Fruit fly (Drosophila melanogaster) whole organism, embryonic: Measurements from ENCODE around the gene Etfb.

Experiments
- Adf1 ChIP-seq: fragments of 200-800 bp; sonication (Bioruptor generic); IDR thresholded peaks from 2 replicates; pipeline ENCODE4 v1.3.6; 2022; ENCODE audit warnings: missing biosample characterization, missing genetic modification characterization
- Asciz ChIP-seq: fragments of 200-800 bp; sonication (Bioruptor generic); optimal IDR thresholded peaks from 2 replicates; lab custom pipeline; 2017; ENCODE audit warnings: missing biosample characterization, mild to moderate bottlenecking, missing genetic modification characterization, missing genetic modification reagents
- B-H2 ChIP-seq: fragments of 200-800 bp; sonication (Bioruptor generic); optimal IDR thresholded peaks from 2 replicates; lab custom pipeline; 2018; ENCODE audit warnings: missing biosample characterization, mild to moderate bottlenecking, missing genetic modification characterization
- Bdp1 ChIP-seq: fragments of 200-800 bp; sonication (Bioruptor generic); optimal IDR thresholded peaks from 3 replicates; lab custom pipeline; 2016; ENCODE audit warnings: missing biosample characterization, missing genetic modification characterization
- CG10431 ChIP-seq: fragments of 200-800 bp; sonication (Bioruptor generic); optimal IDR thresholded peaks from 3 replicates; lab custom pipeline; 2018; ENCODE audit warnings: missing biosample characterization, mild to moderate bottlenecking, missing genetic modification characterization
- CG11456 ChIP-seq: fragments of 200-800 bp; sonication (Bioruptor generic); IDR thresholded peaks from 3 replicates; pipeline ENCODE4 v1.3.6; 2022; ENCODE audit warnings: missing biosample characterization, missing genetic modification characterization
- CG11723 ChIP-seq: fragments of 200-800 bp; sonication (Bioruptor generic); optimal IDR thresholded peaks from 2 replicates; lab custom pipeline; 2017; ENCODE audit warnings: missing biosample characterization, mild to moderate bottlenecking, missing genetic modification characterization
- CG13775 ChIP-seq: fragments of 200-800 bp; sonication (Bioruptor generic); optimal IDR thresholded peaks from 3 replicates; lab custom pipeline; 2017; ENCODE audit warnings: missing biosample characterization, mild to moderate bottlenecking, missing genetic modification characterization
- CG14050 ChIP-seq: fragments of 200-800 bp; sonication (Bioruptor generic); IDR thresholded peaks from 3 replicates; pipeline ENCODE4 v1.3.6; 2022; ENCODE audit warnings: missing biosample characterization, missing genetic modification characterization
- CG1529 ChIP-seq: fragments of 200-800 bp; sonication (Bioruptor generic); optimal IDR thresholded peaks from 3 replicates; lab custom pipeline; 2018; ENCODE audit warnings: missing biosample characterization, missing genetic modification characterization
- CG1602 ChIP-seq: fragments of 200-800 bp; sonication (Bioruptor generic); optimal IDR thresholded peaks from 3 replicates; lab custom pipeline; 2016; ENCODE audit warnings: missing biosample characterization, missing genetic modification characterization
- CG17361 ChIP-seq: fragments of 200-800 bp; sonication (Bioruptor generic); IDR thresholded peaks from 3 replicates; pipeline ENCODE4 v1.3.6; 2022; ENCODE audit warnings: missing biosample characterization, missing genetic modification characterization
- CG2120 ChIP-seq: fragments of 200-800 bp; sonication (Bioruptor generic); optimal IDR thresholded peaks from 3 replicates; lab custom pipeline; 2016; ENCODE audit warnings: missing biosample characterization, missing genetic modification characterization
- CG3163 ChIP-seq: fragments of 200-800 bp; sonication (Bioruptor generic); optimal IDR thresholded peaks from 3 replicates; lab custom pipeline; 2016; ENCODE audit warnings: missing biosample characterization, missing genetic modification characterization
- CG3726 ChIP-seq: fragments of 200-800 bp; sonication (Bioruptor generic); IDR thresholded peaks from 3 replicates; pipeline ENCODE4, ENCODE4 v1.3.6; 2022; ENCODE audit warnings: missing biosample characterization, missing genetic modification characterization
- CG3995 ChIP-seq: fragments of 200-800 bp; sonication (Bioruptor generic); optimal IDR thresholded peaks from 3 replicates; lab custom pipeline; 2016; ENCODE audit warnings: missing biosample characterization, missing genetic modification characterization
- CG4404 ChIP-seq: fragments of 200-800 bp; sonication (Bioruptor generic); IDR thresholded peaks from 2 replicates; pipeline ENCODE4 v1.3.6; 2022; ENCODE audit warnings: missing biosample characterization, missing genetic modification characterization
- CG6254 ChIP-seq: fragments of 200-800 bp; sonication (Bioruptor generic); optimal IDR thresholded peaks from 3 replicates; lab custom pipeline; 2017; ENCODE audit warnings: mild to moderate bottlenecking, missing biosample characterization, missing genetic modification reagents, missing genetic modification characterization
- CG7839 ChIP-seq: fragments of 200-800 bp; sonication (Bioruptor generic); optimal IDR thresholded peaks from 3 replicates; lab custom pipeline; 2018; ENCODE audit warnings: missing biosample characterization, mild to moderate bottlenecking, missing genetic modification characterization, moderate library complexity
- CG8478 ChIP-seq: fragments of >200 bp; optimal IDR thresholded peaks from 2 replicates; lab custom pipeline; 2018
- CG9727 ChIP-seq: fragments of 200-800 bp; sonication (Bioruptor generic); optimal IDR thresholded peaks from 3 replicates; lab custom pipeline; 2017; ENCODE audit warnings: missing biosample characterization, mild to moderate bottlenecking, missing genetic modification characterization
- D ChIP-seq, 2 experiments: fragments of 200-800 bp in 1 of 2; fragments of >200 bp in 1 of 2; sonication (Bioruptor generic) in 1 of 2; optimal IDR thresholded peaks; 2 replicates in 1 of 2; 3 replicates in 1 of 2; lab custom pipeline; 2017; ENCODE audit warnings: mild to moderate bottlenecking in 1 of 2, missing biosample characterization in 1 of 2, missing genetic modification characterization in 1 of 2, missing genetic modification reagents in 1 of 2
- Gug ChIP-seq: fragments of 200-800 bp; sonication (Bioruptor generic); IDR thresholded peaks from 4 replicates; pipeline ENCODE4 v1.3.6; 2022; ENCODE audit warnings: missing biosample characterization, missing genetic modification characterization
- H2.0 ChIP-seq: fragments of 200-800 bp; sonication (Bioruptor generic); IDR thresholded peaks from 2 replicates; pipeline ENCODE4 v1.3.6; 2022; ENCODE audit warnings: missing biosample characterization, missing genetic modification characterization
- HmgZ ChIP-seq: fragments of 200-800 bp; sonication (Bioruptor generic); optimal IDR thresholded peaks from 2 replicates; lab custom pipeline; 2018; ENCODE audit warnings: missing biosample characterization, mild to moderate bottlenecking, missing genetic modification characterization
- Lim3 ChIP-seq: fragments of 200-800 bp; sonication (Bioruptor generic); IDR thresholded peaks from 2 replicates; pipeline ENCODE4 v1.3.6; 2022; ENCODE audit warnings: missing biosample characterization, missing genetic modification characterization
- NFAT ChIP-seq: fragments of 200-800 bp; sonication (Bioruptor generic); IDR thresholded peaks from 2 replicates; pipeline ENCODE4 v1.3.6; 2022; ENCODE audit warnings: missing biosample characterization, missing genetic modification characterization
- Oaz ChIP-seq: fragments of 200-800 bp; sonication (Bioruptor generic); IDR thresholded peaks from 2 replicates; pipeline ENCODE4 v1.3.6; 2022; ENCODE audit warnings: missing biosample characterization, missing genetic modification characterization
- Rfx ChIP-seq: fragments of 200-800 bp; sonication (Bioruptor generic); IDR thresholded peaks from 2 replicates; pipeline ENCODE4 v1.3.6; 2022; ENCODE audit warnings: missing biosample characterization, missing genetic modification characterization
- Xrp1 ChIP-seq: fragments of 200-800 bp; sonication (Bioruptor generic); IDR thresholded peaks from 2 replicates; pipeline ENCODE4 v1.3.6; 2022; ENCODE audit warnings: missing biosample characterization, missing genetic modification characterization
- abd-A ChIP-seq: fragments of 200-800 bp; sonication (Bioruptor generic); optimal IDR thresholded peaks from 3 replicates; lab custom pipeline; 2019; ENCODE audit warnings: missing biosample characterization, mild to moderate bottlenecking, missing genetic modification characterization, moderate library complexity
- bcd ChIP-seq: fragments of 200-800 bp; sonication (Bioruptor generic); optimal IDR thresholded peaks from 2 replicates; lab custom pipeline; 2017; ENCODE audit warnings: missing biosample characterization, mild to moderate bottlenecking, missing genetic modification characterization
- ewg ChIP-seq: fragments of 200-800 bp; sonication (Bioruptor generic); optimal IDR thresholded peaks from 3 replicates; lab custom pipeline; 2017; ENCODE audit warnings: mild to moderate bottlenecking, missing biosample characterization, missing genetic modification reagents, missing genetic modification characterization
- gfzf ChIP-seq: fragments of 200-800 bp; sonication (Bioruptor generic); optimal IDR thresholded peaks from 2 replicates; lab custom pipeline; 2016; ENCODE audit warnings: missing biosample characterization, mild to moderate bottlenecking, missing genetic modification characterization, moderate library complexity
- grau ChIP-seq: fragments of 200-800 bp; optimal IDR thresholded peaks from 3 replicates; lab custom pipeline; 2019; ENCODE audit warnings: missing biosample characterization, mild to moderate bottlenecking, missing genetic modification characterization, moderate library complexity
- kni ChIP-seq: fragments of 200-800 bp; sonication (Bioruptor generic); optimal IDR thresholded peaks from 3 replicates; lab custom pipeline; 2017; ENCODE audit warnings: mild to moderate bottlenecking, missing biosample characterization, missing genetic modification reagents, missing genetic modification characterization
- lmd ChIP-seq: fragments of 200-800 bp; sonication (Bioruptor generic); IDR thresholded peaks from 2 replicates; pipeline ENCODE4 v1.3.6; 2022; ENCODE audit warnings: missing biosample characterization, missing genetic modification characterization
- nau ChIP-seq: fragments of 200-800 bp; sonication (Bioruptor generic); optimal IDR thresholded peaks from 3 replicates; lab custom pipeline; 2017; ENCODE audit warnings: missing biosample characterization, mild to moderate bottlenecking, missing genetic modification characterization, missing genetic modification reagents
- p53 ChIP-seq: fragments of 200-800 bp; sonication (Bioruptor generic); optimal IDR thresholded peaks from 2 replicates; lab custom pipeline; 2016; ENCODE audit warnings: missing biosample characterization, missing genetic modification characterization
- pan ChIP-seq, 4 experiments: fragments of >200 bp in 3 of 4; fragments of 200-800 bp in 1 of 4; sonication (Bioruptor generic) in 1 of 4; optimal IDR thresholded peaks in 3 of 4; IDR thresholded peaks in 1 of 4; 2 replicates each; pipeline versions ENCODE4 v1.3.6 to Lab custom; 2017 to 2022; ENCODE audit warnings: missing biosample characterization in 2 of 4, missing genetic modification characterization in 2 of 4, mixed read lengths in 1 of 4
- pfk ChIP-seq: fragments of 200-800 bp; sonication (Bioruptor generic); optimal IDR thresholded peaks from 2 replicates; lab custom pipeline; 2018; ENCODE audit warnings: missing biosample characterization, mild to moderate bottlenecking, missing genetic modification characterization, moderate library complexity
- pros ChIP-seq: fragments of 200-800 bp; sonication (Bioruptor generic); optimal IDR thresholded peaks from 3 replicates; lab custom pipeline; 2019; ENCODE audit warnings: missing biosample characterization, mild to moderate bottlenecking, missing genetic modification characterization, moderate library complexity
- ro ChIP-seq: fragments of 200-800 bp; sonication (Bioruptor generic); IDR thresholded peaks from 2 replicates; pipeline ENCODE4 v1.3.6; 2022; ENCODE audit warnings: missing biosample characterization, missing genetic modification characterization
- salm ChIP-seq: fragments of 200-800 bp; sonication (Bioruptor generic); optimal IDR thresholded peaks from 2 replicates; lab custom pipeline; 2018; ENCODE audit warnings: missing biosample characterization, mild to moderate bottlenecking, missing genetic modification characterization
- slou ChIP-seq: fragments of 200-800 bp; sonication (Bioruptor generic); optimal IDR thresholded peaks from 3 replicates; lab custom pipeline; 2016; ENCODE audit warnings: missing biosample characterization, missing genetic modification characterization
- so ChIP-seq: fragments of 200-800 bp; sonication (Bioruptor generic); IDR thresholded peaks from 3 replicates; pipeline ENCODE4 v1.3.6; 2022; ENCODE audit warnings: missing biosample characterization, missing genetic modification characterization
- tna ChIP-seq: fragments of 200-800 bp; sonication (Bioruptor generic); IDR thresholded peaks from 2 replicates; pipeline ENCODE4 v1.3.6; 2022; ENCODE audit warnings: missing biosample characterization, missing genetic modification characterization; ENCODE audit not compliant: partially characterized antibody
- toy ChIP-seq: fragments of 200-800 bp; sonication (Bioruptor generic); IDR thresholded peaks from 2 replicates; pipeline ENCODE4 v1.3.6; 2022; ENCODE audit warnings: missing biosample characterization, missing genetic modification characterization
- unc-4 ChIP-seq: fragments of 200-800 bp; sonication (Bioruptor generic); IDR thresholded peaks from 2 replicates; pipeline ENCODE4 v1.3.6; 2022; ENCODE audit warnings: missing biosample characterization, missing genetic modification characterization; ENCODE audit not compliant: partially characterized antibody

The Etfb gene

DNA sequence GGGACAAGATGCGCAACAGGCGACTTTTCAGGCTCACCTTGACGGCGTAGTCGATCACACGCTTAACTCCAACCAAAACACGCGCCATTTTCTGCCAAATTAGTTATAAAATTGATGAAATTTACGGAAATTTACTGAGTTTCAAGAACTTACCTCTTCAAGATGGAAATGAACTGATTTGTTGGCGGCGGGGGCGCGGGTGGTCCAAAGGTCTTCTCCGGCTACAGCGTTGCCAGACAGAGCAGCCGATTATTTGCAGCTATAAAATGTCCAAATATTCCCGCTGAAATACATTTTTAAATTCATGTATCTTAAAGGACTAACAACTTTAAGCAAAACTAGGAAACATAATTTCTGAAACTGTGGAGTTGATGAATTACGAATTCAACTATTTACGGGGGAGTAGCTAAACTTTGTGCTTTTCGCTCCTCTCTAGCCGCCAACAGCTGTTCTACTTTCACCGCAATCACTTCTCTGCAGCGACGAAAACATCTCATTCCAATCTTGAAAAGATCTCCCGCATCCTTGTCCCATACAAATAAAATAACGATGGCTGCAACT is at the start of gene Etfb, which contains the start of gene CG7789 (continued):
- peak; percentile 76 for TF ChIP-seq grau
- TF ChIP-seq CG8478 (lab: Kevin White, UChicago), result no peak
- peak; percentile 70 for TF ChIP-seq bcd (GFP tag; lab: Kevin White, UChicago)
- TF ChIP-seq pan (optimal IDR thresholded peaks at IDR 0.05; lab: Kevin White, UChicago), result no peak
- TF ChIP-seq pan (GFP tag; optimal IDR thresholded peaks at IDR 0.05 in 1 of 2, IDR thresholded peaks at IDR 0.05 in 1 of 2), result peak in 1 of 2 experiments; percentile 84
- TF ChIP-seq kni (GFP tag; lab: Kevin White, UChicago), result no peak
- peak; percentile 63 for TF ChIP-seq CG3163
- TF ChIP-seq CG11456 (GFP tag; lab: Robert Waterston, UW), result peak; percentile 85
- TF ChIP-seq CG3995 (GFP tag; lab: Kevin White, UChicago), result peak; percentile 61
- TF ChIP-seq CG17361 (GFP tag; lab: Robert Waterston, UW), result no peak; the same call in 1 of the 3 replicates
- peak; percentile 70 for TF ChIP-seq CG4404 (GFP tag; lab: Robert Waterston, UW)
- TF ChIP-seq CG7839, result no peak
- TF ChIP-seq CG3726 (GFP tag; lab: Robert Waterston, UW), result peak; percentile 16; the same call in 1 of the 3 replicates
- TF ChIP-seq pfk, result no peak
- peak; percentile 88 for TF ChIP-seq unc-4
- no peak for TF ChIP-seq Asciz (GFP tag; lab: Kevin White, UChicago)
- TF ChIP-seq toy (GFP tag; lab: Robert Waterston, UW), result no peak; the same call in 1 of the 2 replicates
- peak; percentile 83 for TF ChIP-seq CG13775 (GFP tag; lab: Kevin White, UChicago)
- TF ChIP-seq CG6254, result no peak
- TF ChIP-seq NFAT (GFP tag; lab: Robert Waterston, UW), result peak; percentile 79; the same call in 1 of the 2 replicates
- TF ChIP-seq CG2120 (GFP tag; lab: Kevin White, UChicago), result peak; percentile 92
- TF ChIP-seq so (GFP tag; lab: Robert Waterston, UW), result 0 out of 3 replicates have a peak, but pooled peaks have one; percentile 8
- TF ChIP-seq lmd, result peak; percentile 77
- peak; percentile 17; the same call in 1 of the 3 replicates for TF ChIP-seq CG14050
- no peak for TF ChIP-seq CG1529 (GFP tag; lab: Kevin White, UChicago)
- TF ChIP-seq gfzf (GFP tag; lab: Kevin White, UChicago), result peak; percentile 22
- TF ChIP-seq Xrp1 (GFP tag; lab: Robert Waterston, UW), result peak; percentile 65
- peak; percentile 62 for TF ChIP-seq CG1602 (GFP tag; lab: Kevin White, UChicago)
- no peak for TF ChIP-seq Lim3 (GFP tag; lab: Robert Waterston, UW)
- TF ChIP-seq abd-A (tag; lab: Kevin White, UChicago), result no peak
- TF ChIP-seq CG11723 (GFP tag; lab: Kevin White, UChicago), result no peak
- no peak for TF ChIP-seq tna (GFP tag; lab: Robert Waterston, UW)
- TF ChIP-seq ewg (GFP tag; lab: Kevin White, UChicago), result peak; percentile 44
- TF ChIP-seq slou, result no peak
- peak; percentile 61 for TF ChIP-seq CG9727 (GFP tag; lab: Kevin White, UChicago)
- peak; percentile 77 for TF ChIP-seq Adf1
- TF ChIP-seq CG10431 (GFP tag; lab: Kevin White, UChicago), result peak; percentile 20
- TF ChIP-seq salm (tag; lab: Kevin White, UChicago), result peak; percentile 31
- peak; percentile 55 for TF ChIP-seq Bdp1 (GFP tag; lab: Kevin White, UChicago)
- no peak for TF ChIP-seq pros (GFP tag; lab: Kevin White, UChicago)
- TF ChIP-seq HmgZ, result peak; percentile 92
- peak; percentile 81 for TF ChIP-seq Rfx
- TF ChIP-seq H2.0 (GFP tag; lab: Robert Waterston, UW), result peak; percentile 71
- no peak for TF ChIP-seq B-H2
- TF ChIP-seq ro (GFP tag; lab: Robert Waterston, UW), result no peak
- peak; percentile 62 for TF ChIP-seq Oaz (GFP tag; lab: Robert Waterston, UW)
- no peak for TF ChIP-seq p53
- no peak for TF ChIP-seq nau (GFP tag; lab: Kevin White, UChicago)
- no peak for TF ChIP-seq D (optimal IDR thresholded peaks at IDR 0.05; lab: Kevin White, UChicago)
- no peak for TF ChIP-seq D (GFP tag; optimal IDR thresholded peaks at IDR 0.05; lab: Kevin White, UChicago)
- peak; percentile 77 for TF ChIP-seq Gug (GFP tag; lab: Robert Waterston, UW)
